Fruit fly (Drosophila melanogaster) whole organism: Measurements from ENCODE around the gene CG15544.
A peak's percentile ranks its signal among the peaks of the same experiment; 100 is the strongest.

ENCODE experiments used
- CG8478 ChIP-seq: fragments of >200 bp; optimal IDR thresholded peaks from 2 replicates; lab custom pipeline; 2018; ENCODE audit warnings: inconsistent platforms
- Dll ChIP-seq: fragments of >200 bp; optimal IDR thresholded peaks from 2 replicates; lab custom pipeline; 2017
- EcR ChIP-seq, 2 experiments: fragments of >200 bp; optimal IDR thresholded peaks; 2 replicates each; lab custom pipeline; 2017; ENCODE audit warnings: missing biosample characterization in 2 of 2, missing genetic modification characterization in 2 of 2, missing genetic modification reagents in 2 of 2
- pan ChIP-seq: fragments of >200 bp; optimal IDR thresholded peaks from 2 replicates; lab custom pipeline; 2017
- psq ChIP-seq: fragments of >200 bp; optimal IDR thresholded peaks from 2 replicates; lab custom pipeline; 2017
- usp ChIP-seq: fragments of >200 bp; optimal IDR thresholded peaks from 2 replicates; lab custom pipeline; 2017; ENCODE audit warnings: missing biosample characterization, missing genetic modification characterization, mixed read lengths

The CG15544 gene

dm6 chr3R:30828433-30829034 lies 915 bp downstream of the CG15544 start:
- TF ChIP-seq pan: no peak
- TF ChIP-seq psq (lab: Kevin White, UChicago): no peak
- TF ChIP-seq Dll (lab: Kevin White, UChicago): no peak
- TF ChIP-seq CG8478: no peak
- TF ChIP-seq usp (GFP tag; lab: Kevin White, UChicago): no peak
- TF ChIP-seq EcR (GFP tag; optimal IDR thresholded peaks at IDR 0.05; lab: Kevin White, UChicago): no peak

dm6 chr3R:30832130-30832529 lies 4.5 kb downstream of the CG15544 start:
- TF ChIP-seq Dll (lab: Kevin White, UChicago) (no peak), CG8478 (no peak), pan (no peak), psq (lab: Kevin White, UChicago) (no peak), usp (GFP tag; lab: Kevin White, UChicago) (no peak), EcR (GFP tag; optimal IDR thresholded peaks at IDR 0.05; lab: Kevin White, UChicago) (no peak)

DNA sequence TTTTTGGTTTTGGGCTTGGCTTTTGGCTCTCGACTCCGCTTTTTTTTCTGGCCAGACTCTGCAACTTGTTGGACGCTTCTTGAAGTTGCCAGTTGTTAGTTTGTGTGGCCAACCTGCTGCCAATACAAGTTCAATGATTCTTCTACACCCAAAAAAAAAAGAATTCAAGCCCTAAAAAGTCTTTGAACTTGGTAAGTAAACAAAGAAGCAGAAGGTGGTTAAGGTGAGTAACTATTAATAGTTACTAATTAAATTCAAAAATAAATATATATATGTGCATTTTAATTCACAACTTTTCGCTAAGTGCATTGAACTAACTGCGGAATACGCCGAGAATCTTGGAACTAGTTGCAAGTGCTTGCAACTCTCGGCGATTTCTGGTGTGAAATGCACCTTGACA lies 5.5 kb downstream of the CG15544 start:
- no peak for TF ChIP-seq pan
- no peak for TF ChIP-seq Dll (lab: Kevin White, UChicago)
- no peak for TF ChIP-seq psq (lab: Kevin White, UChicago)
- TF ChIP-seq usp (GFP tag; lab: Kevin White, UChicago): no peak
- TF ChIP-seq EcR (GFP tag; optimal IDR thresholded peaks at IDR 0.05; lab: Kevin White, UChicago): no peak
- no peak for TF ChIP-seq CG8478

dm6 chr3R:30840741-30841140 lies 13.1 kb downstream of the CG15544 start:
- TF ChIP-seq usp (GFP tag; lab: Kevin White, UChicago): no peak
- no peak for TF ChIP-seq CG8478
- TF ChIP-seq EcR (GFP tag; optimal IDR thresholded peaks at IDR 0.05; lab: Kevin White, UChicago): no peak
- TF ChIP-seq Dll (lab: Kevin White, UChicago): no peak
- TF ChIP-seq psq (lab: Kevin White, UChicago): no peak
- TF ChIP-seq pan: no peak

DNA sequence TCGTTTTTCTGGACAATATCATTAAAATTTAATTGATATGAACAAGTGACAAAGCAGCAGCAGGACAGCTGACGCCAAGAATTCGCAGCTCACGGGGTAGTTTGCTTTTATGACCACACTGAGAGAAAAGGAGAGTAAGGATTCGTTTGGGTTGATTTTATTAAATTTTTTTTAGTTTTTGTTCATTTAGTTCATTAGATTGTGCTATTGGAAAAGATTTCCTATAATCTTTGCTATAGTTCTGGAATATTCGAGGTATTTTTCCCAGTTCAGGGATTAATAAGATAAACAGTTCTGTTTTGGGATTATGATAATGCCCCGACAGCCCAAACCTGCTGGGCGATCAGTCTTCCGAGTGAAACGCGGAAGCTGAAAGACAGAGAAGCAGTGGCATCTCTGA lies 14.6 kb downstream of the CG15544 start:
- no peak for TF ChIP-seq Dll (lab: Kevin White, UChicago)
- no peak for TF ChIP-seq CG8478
- TF ChIP-seq psq (lab: Kevin White, UChicago): no peak

- TF ChIP-seq usp (GFP tag; lab: Kevin White, UChicago) (no peak), Dll (lab: Kevin White, UChicago) (peak; percentile 24), pan (no peak), EcR (GFP tag; optimal IDR thresholded peaks at IDR 0.05; lab: Kevin White, UChicago) (peak in 1 of 2 experiments; percentile 27), CG8478 (no peak), psq (lab: Kevin White, UChicago) (no peak)
These were observed 15.2 kb downstream of the CG15544 start for dm6 chr3R:30842639-30843476.

dm6 chr3R:30843709-30844108 lies 16.1 kb downstream of the CG15544 start:
- TF ChIP-seq psq (lab: Kevin White, UChicago) (no peak), usp (GFP tag; lab: Kevin White, UChicago) (no peak), pan (no peak), Dll (lab: Kevin White, UChicago) (no peak), CG8478 (no peak), EcR (GFP tag; optimal IDR thresholded peaks at IDR 0.05; lab: Kevin White, UChicago) (no peak)

dm6 chr3R:30844436-30844835 lies 16.8 kb downstream of the CG15544 start:
- TF ChIP-seq pan (no peak), psq (lab: Kevin White, UChicago) (no peak), CG8478 (no peak), Dll (lab: Kevin White, UChicago) (no peak), EcR (GFP tag; optimal IDR thresholded peaks at IDR 0.05; lab: Kevin White, UChicago) (no peak), usp (GFP tag; lab: Kevin White, UChicago) (no peak)

dm6 chr3R:30849473-30850145 lies 22.0 kb downstream of the CG15544 start:
- TF ChIP-seq Dll (lab: Kevin White, UChicago) (no peak), EcR (GFP tag; optimal IDR thresholded peaks at IDR 0.05; lab: Kevin White, UChicago) (no peak), pan (no peak), usp (GFP tag; lab: Kevin White, UChicago) (no peak), psq (lab: Kevin White, UChicago) (no peak), CG8478 (no peak)

- TF ChIP-seq usp (GFP tag; lab: Kevin White, UChicago): no peak
- TF ChIP-seq CG8478: no peak
These were observed 22.8 kb downstream of the CG15544 start for dm6 chr3R:30850460-30850859.

- TF ChIP-seq EcR (GFP tag; optimal IDR thresholded peaks at IDR 0.05; lab: Kevin White, UChicago) (no peak), pan (no peak), Dll (lab: Kevin White, UChicago) (no peak), CG8478 (no peak)
These were observed 24.3 kb downstream of the CG15544 start, which contains the start of gene tll for dm6 chr3R:30851843-30852365. tll (plus strand) TSS chr3R:30852315.

- TF ChIP-seq usp (GFP tag; lab: Kevin White, UChicago) (no peak), Dll (lab: Kevin White, UChicago) (no peak), pan (no peak), CG8478 (no peak), psq (lab: Kevin White, UChicago) (no peak), EcR (GFP tag; optimal IDR thresholded peaks at IDR 0.05; lab: Kevin White, UChicago) (no peak)
These were observed 27.6 kb downstream of the CG15544 start for dm6 chr3R:30855176-30855575.
